Fruit fly (Drosophila melanogaster): ENCODE data around the gene yellow-e3.

The yellow-e3 gene

dm6 chr3R:13397040-13397439 is 7.6 kb downstream of the yellow-e3 start, which contains the start of gene CG14374:
Gene CG14374 (minus strand): TSS chr3R:13397140.
- TF ChIP-seq CG11617 (GFP tag; optimal IDR thresholded peaks at IDR 0.05): no peak
- no peak for TF ChIP-seq bab1 (GFP tag; optimal IDR thresholded peaks at IDR 0.05)
- no peak for TF ChIP-seq cic (GFP tag; optimal IDR thresholded peaks at IDR 0.05)
- no peak for TF ChIP-seq Hr96 (GFP tag; optimal IDR thresholded peaks at IDR 0.05)
- TF ChIP-seq CG14711 (tag; optimal IDR thresholded peaks at IDR 0.05): no peak
- no peak for TF ChIP-seq cnc (optimal IDR thresholded peaks at IDR 0.05)
- TF ChIP-seq Mnt (GFP tag; optimal IDR thresholded peaks at IDR 0.05): no peak
- no peak for TF ChIP-seq toe (GFP tag; optimal IDR thresholded peaks at IDR 0.05)
- no peak for TF ChIP-seq ovo (GFP tag; optimal IDR thresholded peaks at IDR 0.05)
- no peak for TF ChIP-seq pad (GFP tag; optimal IDR thresholded peaks at IDR 0.05)
- no peak for TF ChIP-seq CG12768 (GFP tag; optimal IDR thresholded peaks at IDR 0.05)
- TF ChIP-seq tj (GFP tag; optimal IDR thresholded peaks at IDR 0.05): no peak
- TF ChIP-seq CG7045 (GFP tag; optimal IDR thresholded peaks at IDR 0.05): no peak
- TF ChIP-seq Crg-1 (GFP tag; optimal IDR thresholded peaks at IDR 0.05): no peak
- TF ChIP-seq CG1620 (GFP tag; optimal IDR thresholded peaks at IDR 0.05): no peak
- no peak for TF ChIP-seq Clk (GFP tag; optimal IDR thresholded peaks at IDR 0.05)

dm6 chr3R:13395133-13395532 is 9.5 kb downstream of the yellow-e3 start, which contains the start of gene CCHa2:
Gene CCHa2 (minus strand): TSS chr3R:13395197.
- no peak for TF ChIP-seq CG11617 (GFP tag; optimal IDR thresholded peaks at IDR 0.05)

dm6 chr3R:13393009-13393408 is 11.7 kb downstream of the yellow-e3 start:
- TF ChIP-seq CG33017 (tag; optimal IDR thresholded peaks at IDR 0.05): no peak
- TF ChIP-seq CG1620 (GFP tag; optimal IDR thresholded peaks at IDR 0.05): no peak
- TF ChIP-seq ovo (GFP tag; optimal IDR thresholded peaks at IDR 0.05): no peak
- no peak for TF ChIP-seq tj (GFP tag; optimal IDR thresholded peaks at IDR 0.05)
- no peak for TF ChIP-seq Hr96 (GFP tag; optimal IDR thresholded peaks at IDR 0.05)
- no peak for TF ChIP-seq bab1 (GFP tag; optimal IDR thresholded peaks at IDR 0.05)
- no peak for TF ChIP-seq Mnt (GFP tag; optimal IDR thresholded peaks at IDR 0.05)
- no peak for TF ChIP-seq CG12768 (GFP tag; optimal IDR thresholded peaks at IDR 0.05)
- TF ChIP-seq pad (GFP tag; optimal IDR thresholded peaks at IDR 0.05): no peak
- TF ChIP-seq CG7045 (GFP tag; optimal IDR thresholded peaks at IDR 0.05): no peak
- TF ChIP-seq Clk (GFP tag; optimal IDR thresholded peaks at IDR 0.05): no peak
- no peak for TF ChIP-seq cic (GFP tag; optimal IDR thresholded peaks at IDR 0.05)
- TF ChIP-seq CG5204 (GFP tag; optimal IDR thresholded peaks at IDR 0.05): no peak
- TF ChIP-seq CG7101 (tag; optimal IDR thresholded peaks at IDR 0.05): no peak

- TF ChIP-seq CG1620 (GFP tag; optimal IDR thresholded peaks at IDR 0.05) (no peak), cic (GFP tag; optimal IDR thresholded peaks at IDR 0.05) (no peak), bab1 (GFP tag; optimal IDR thresholded peaks at IDR 0.05) (no peak), CG11617 (GFP tag; optimal IDR thresholded peaks at IDR 0.05) (no peak), CG12768 (GFP tag; optimal IDR thresholded peaks at IDR 0.05) (no peak), cnc (optimal IDR thresholded peaks at IDR 0.05) (no peak), Hr96 (GFP tag; optimal IDR thresholded peaks at IDR 0.05) (no peak), Mnt (GFP tag; optimal IDR thresholded peaks at IDR 0.05) (no peak), CG14711 (tag; optimal IDR thresholded peaks at IDR 0.05) (no peak), Crg-1 (GFP tag; optimal IDR thresholded peaks at IDR 0.05) (no peak), kay (GFP tag; ENCODE audit: borderline replicate concordance) (no peak), CG7101 (tag; optimal IDR thresholded peaks at IDR 0.05) (no peak), toe (GFP tag; optimal IDR thresholded peaks at IDR 0.05) (no peak), tj (GFP tag; optimal IDR thresholded peaks at IDR 0.05) (no peak), pad (GFP tag; optimal IDR thresholded peaks at IDR 0.05) (no peak), ovo (GFP tag; optimal IDR thresholded peaks at IDR 0.05) (no peak), CG5204 (GFP tag; optimal IDR thresholded peaks at IDR 0.05) (no peak)
Measured at dm6 chr3R:13390490-13390889, 14.2 kb downstream of the yellow-e3 start.

- TF ChIP-seq pad (GFP tag; optimal IDR thresholded peaks at IDR 0.05): no peak
- TF ChIP-seq kay (GFP tag; ENCODE audit: borderline replicate concordance): no peak
- TF ChIP-seq bab1 (GFP tag; optimal IDR thresholded peaks at IDR 0.05): peak; percentile 26
- peak; percentile 99 for TF ChIP-seq Mnt (GFP tag; optimal IDR thresholded peaks at IDR 0.05)
- no peak for TF ChIP-seq toe (GFP tag; optimal IDR thresholded peaks at IDR 0.05)
Measured at dm6 chr3R:13388160-13388870, 16.4 kb downstream of the yellow-e3 start, which contains the start of gene CG9799. Gene CG9799 (minus strand): TSS chr3R:13388709.

- TF ChIP-seq CG33017 (tag; optimal IDR thresholded peaks at IDR 0.05) (no peak), CG11617 (GFP tag; optimal IDR thresholded peaks at IDR 0.05) (no peak), tj (GFP tag; optimal IDR thresholded peaks at IDR 0.05) (no peak), ovo (GFP tag; optimal IDR thresholded peaks at IDR 0.05) (no peak), kay (GFP tag; ENCODE audit: borderline replicate concordance) (peak; percentile 91)
Measured at dm6 chr3R:13385105-13385504, 19.6 kb downstream of the yellow-e3 start.

- peak; percentile 86 for TF ChIP-seq Mnt (GFP tag; optimal IDR thresholded peaks at IDR 0.05)
- peak; percentile 31 for TF ChIP-seq CG33017 (tag; optimal IDR thresholded peaks at IDR 0.05)
- TF ChIP-seq CG14711 (tag; optimal IDR thresholded peaks at IDR 0.05): peak; percentile 22
- TF ChIP-seq CG7101 (tag; optimal IDR thresholded peaks at IDR 0.05): peak; percentile 23
- no peak for TF ChIP-seq Clk (GFP tag; optimal IDR thresholded peaks at IDR 0.05)
- peak; percentile 93 for TF ChIP-seq kay (GFP tag; ENCODE audit: borderline replicate concordance)
- TF ChIP-seq CG5204 (GFP tag; optimal IDR thresholded peaks at IDR 0.05): no peak
- TF ChIP-seq CG12768 (GFP tag; optimal IDR thresholded peaks at IDR 0.05): peak; percentile 21
- peak; percentile 50 for TF ChIP-seq CG11617 (GFP tag; optimal IDR thresholded peaks at IDR 0.05)
- TF ChIP-seq ovo (GFP tag; optimal IDR thresholded peaks at IDR 0.05): peak; percentile 15
- TF ChIP-seq cic (GFP tag; optimal IDR thresholded peaks at IDR 0.05): peak; percentile 32
- TF ChIP-seq CG1620 (GFP tag; optimal IDR thresholded peaks at IDR 0.05): no peak
- TF ChIP-seq bab1 (GFP tag; optimal IDR thresholded peaks at IDR 0.05): peak; percentile 3
- peak; percentile 92 for TF ChIP-seq pad (GFP tag; optimal IDR thresholded peaks at IDR 0.05)
Measured at dm6 chr3R:13382656-13383142, 22.0 kb downstream of the yellow-e3 start.
